Worm (Caenorhabditis elegans) whole organism, young adult: Measurements from ENCODE around the gene K08F8.15.

ENCODE experiments used
- D2030.7 ChIP-seq: fragments of 200-800 bp; sonication (Bioruptor generic); IDR thresholded peaks from 2 replicates; pipeline ENCODE4 v1.3.6; 2022; ENCODE audit warnings: missing genetic modification reagents, missing genetic modification characterization, missing compliant biosample characterization
- F22D6.2 ChIP-seq: sonication (generic microtip); optimal IDR thresholded peaks from 2 replicates; lab custom pipeline; 2016; ENCODE audit warnings: mild to moderate bottlenecking, missing genetic modification characterization, missing compliant biosample characterization
- F23B12.7 ChIP-seq: sonication (generic microtip); optimal IDR thresholded peaks from 2 replicates; lab custom pipeline; 2017; ENCODE audit warnings: missing genetic modification characterization, mild to moderate bottlenecking, missing compliant biosample characterization, antibody characterized with exemption, moderate library complexity; ENCODE audit not compliant: insufficient read depth
- F33H1.4 ChIP-seq: fragments of 200-800 bp; sonication (Bioruptor generic); IDR thresholded peaks from 2 replicates; pipeline ENCODE4 v1.3.6; 2022; ENCODE audit warnings: missing genetic modification reagents, missing genetic modification characterization, missing compliant biosample characterization
- F37B4.10 ChIP-seq: fragments of 200-800 bp; sonication (Bioruptor generic); IDR thresholded peaks from 2 replicates; pipeline ENCODE4 v1.3.6; 2022; ENCODE audit warnings: missing genetic modification characterization, missing compliant biosample characterization
- F52B5.7 ChIP-seq: sonication (generic microtip); optimal IDR thresholded peaks from 2 replicates; lab custom pipeline; 2016; ENCODE audit warnings: mild to moderate bottlenecking, missing genetic modification characterization, missing compliant biosample characterization
- K11D2.4 ChIP-seq: fragments of 200-800 bp; sonication (Bioruptor generic); IDR thresholded peaks from 2 replicates; pipeline ENCODE4 v1.3.6; 2022; ENCODE audit warnings: missing genetic modification reagents, missing genetic modification characterization, missing compliant biosample characterization
- Y53G8AR.9 ChIP-seq: fragments of 200-800 bp; sonication (Bioruptor generic); conservative IDR thresholded peaks from 2 replicates; pipeline ENCODE4 v1.3.6; 2022; ENCODE audit warnings: missing genetic modification reagents, missing genetic modification characterization, missing compliant biosample characterization
- Y79H2A.3 ChIP-seq: fragments of 200-800 bp; sonication (Bioruptor generic); conservative IDR thresholded peaks from 2 replicates; pipeline ENCODE4 v1.3.6; 2022; ENCODE audit warnings: missing genetic modification reagents, missing genetic modification characterization, missing compliant biosample characterization
- Y95B8A.8 ChIP-seq: fragments of 200-800 bp; sonication (Bioruptor generic); IDR thresholded peaks from 2 replicates; pipeline ENCODE4 v1.3.6; 2022; ENCODE audit warnings: missing genetic modification reagents, missing genetic modification characterization, missing compliant biosample characterization
- athp-1 ChIP-seq: sonication (generic microtip); optimal IDR thresholded peaks from 2 replicates; lab custom pipeline; 2017; ENCODE audit warnings: mild to moderate bottlenecking, missing genetic modification characterization, missing compliant biosample characterization
- attf-6 ChIP-seq: fragments of 200-800 bp; sonication (Bioruptor generic); IDR thresholded peaks from 2 replicates; pipeline ENCODE4 v1.3.6; 2022; ENCODE audit warnings: missing genetic modification reagents, missing genetic modification characterization, missing compliant biosample characterization
- bed-1 ChIP-seq: fragments of 200-800 bp; sonication (Bioruptor generic); IDR thresholded peaks from 2 replicates; pipeline ENCODE4 v1.3.6; 2022; ENCODE audit warnings: missing genetic modification reagents, missing genetic modification characterization, missing compliant biosample characterization
- ccch-3 ChIP-seq: fragments of 200-800 bp; sonication (Bioruptor generic); optimal IDR thresholded peaks from 2 replicates; lab custom pipeline; 2018; ENCODE audit warnings: mild to moderate bottlenecking, missing genetic modification characterization, missing compliant biosample characterization
- cebp-1 ChIP-seq, 2 experiments: fragments of 200-800 bp in 1 of 2; sonication (Bioruptor generic) in 1 of 2; sonication (generic microtip) in 1 of 2; IDR thresholded peaks in 1 of 2; optimal IDR thresholded peaks in 1 of 2; 2 replicates each; pipeline versions ENCODE4 v1.3.6 to Lab custom; 2017 to 2022; ENCODE audit warnings: missing compliant biosample characterization in 2 of 2, missing genetic modification characterization in 2 of 2, mild to moderate bottlenecking in 1 of 2, missing genetic modification reagents in 1 of 2, moderate library complexity in 1 of 2
- ceh-27 ChIP-seq: fragments of 200-800 bp; sonication (Bioruptor generic); optimal IDR thresholded peaks from 2 replicates; lab custom pipeline; 2018; ENCODE audit warnings: mild to moderate bottlenecking, missing genetic modification characterization, moderate library complexity, missing compliant biosample characterization
- ceh-40 ChIP-seq: fragments of 200-800 bp; sonication (Bioruptor generic); IDR thresholded peaks from 2 replicates; pipeline ENCODE4 v1.3.6; 2022; ENCODE audit warnings: missing genetic modification characterization, missing compliant biosample characterization
- ceh-58 ChIP-seq: fragments of 200-800 bp; sonication (Bioruptor generic); IDR thresholded peaks from 2 replicates; pipeline ENCODE4 v1.3.6; 2022; ENCODE audit warnings: missing genetic modification characterization, missing compliant biosample characterization
- ceh-79 ChIP-seq: sonication (generic microtip); optimal IDR thresholded peaks from 2 replicates; lab custom pipeline; 2017; ENCODE audit warnings: mild to moderate bottlenecking, missing genetic modification characterization, missing compliant biosample characterization
- dpff-1 ChIP-seq: sonication (generic microtip); optimal IDR thresholded peaks from 2 replicates; lab custom pipeline; 2017; ENCODE audit warnings: mild to moderate bottlenecking, missing genetic modification characterization, missing compliant biosample characterization
- egl-44 ChIP-seq: fragments of 200-800 bp; sonication (Bioruptor generic); IDR thresholded peaks from 2 replicates; pipeline ENCODE4 v1.3.6; 2022; ENCODE audit warnings: missing genetic modification reagents, missing genetic modification characterization, missing compliant biosample characterization
- gei-17 ChIP-seq: fragments of 200-800 bp; sonication (Bioruptor generic); optimal IDR thresholded peaks from 2 replicates; lab custom pipeline; 2018; ENCODE audit warnings: mild to moderate bottlenecking, missing genetic modification characterization, missing compliant biosample characterization
- hlh-12 ChIP-seq: sonication (generic microtip); optimal IDR thresholded peaks from 2 replicates; lab custom pipeline; 2016; ENCODE audit warnings: missing genetic modification characterization, missing compliant biosample characterization
- hlh-26 ChIP-seq: fragments of 200-800 bp; sonication (Bioruptor generic); conservative IDR thresholded peaks from 2 replicates; pipeline ENCODE4 v1.3.6; 2022; ENCODE audit warnings: missing genetic modification reagents, missing genetic modification characterization, missing compliant biosample characterization
- hrde-1 ChIP-seq: sonication (generic microtip); optimal IDR thresholded peaks from 2 replicates; lab custom pipeline; 2016; ENCODE audit warnings: missing genetic modification characterization, mild to moderate bottlenecking, missing compliant biosample characterization, moderate library complexity, missing genotype, missing genetic modification reagents, borderline replicate concordance
- lag-1 ChIP-seq: fragments of 200-800 bp; sonication (Bioruptor generic); IDR thresholded peaks from 2 replicates; pipeline ENCODE4 v1.3.6; 2022; ENCODE audit warnings: missing genetic modification reagents, missing genetic modification characterization, missing compliant biosample characterization
- lin-26 ChIP-seq: fragments of 200-800 bp; sonication (Bioruptor generic); IDR thresholded peaks from 2 replicates; pipeline ENCODE4 v1.3.6; 2022; ENCODE audit warnings: missing genetic modification reagents, missing genetic modification characterization, missing compliant biosample characterization
- lin-40 ChIP-seq: sonication (generic microtip); optimal IDR thresholded peaks from 2 replicates; lab custom pipeline; 2016; ENCODE audit warnings: missing genetic modification characterization, mild to moderate bottlenecking, missing compliant biosample characterization, missing genotype, missing genetic modification reagents
- lin-54 ChIP-seq: fragments of 200-800 bp; sonication (Bioruptor generic); optimal IDR thresholded peaks from 2 replicates; lab custom pipeline; 2018; ENCODE audit warnings: mild to moderate bottlenecking, missing genetic modification characterization, missing compliant biosample characterization
- madf-10 ChIP-seq: sonication (generic microtip); optimal IDR thresholded peaks from 2 replicates; lab custom pipeline; 2016; ENCODE audit warnings: mild to moderate bottlenecking, missing genetic modification characterization, missing compliant biosample characterization
- madf-6 ChIP-seq: fragments of 200-800 bp; sonication (Bioruptor generic); IDR thresholded peaks from 2 replicates; pipeline ENCODE4 v1.3.6; 2022; ENCODE audit warnings: missing genetic modification reagents, missing genetic modification characterization, missing compliant biosample characterization
- mxl-1 ChIP-seq: sonication (generic microtip); optimal IDR thresholded peaks from 2 replicates; lab custom pipeline; 2016; ENCODE audit warnings: missing genetic modification characterization, missing compliant biosample characterization
- nfya-1 ChIP-seq: sonication (generic microtip); optimal IDR thresholded peaks from 2 replicates; lab custom pipeline; 2017; ENCODE audit warnings: antibody characterized with exemption, missing compliant biosample characterization, missing genetic modification characterization, borderline replicate concordance; ENCODE audit not compliant: insufficient read depth
- nhr-120 ChIP-seq: fragments of 200-800 bp; sonication (Bioruptor generic); IDR thresholded peaks from 2 replicates; pipeline ENCODE4 v1.3.6; 2022; ENCODE audit warnings: missing genetic modification characterization, missing compliant biosample characterization
- nhr-179 ChIP-seq: sonication (generic microtip); optimal IDR thresholded peaks from 2 replicates; lab custom pipeline; 2016; ENCODE audit warnings: mild to moderate bottlenecking, missing genetic modification characterization, missing compliant biosample characterization
- nhr-27 ChIP-seq: fragments of 200-800 bp; sonication (Bioruptor generic); optimal IDR thresholded peaks from 2 replicates; lab custom pipeline; 2018; ENCODE audit warnings: mild to moderate bottlenecking, missing genetic modification characterization, moderate library complexity, missing compliant biosample characterization
- nhr-80 ChIP-seq: sonication (generic microtip); optimal IDR thresholded peaks from 2 replicates; lab custom pipeline; 2016; ENCODE audit warnings: missing genetic modification characterization, missing compliant biosample characterization
- pbrm-1 ChIP-seq: fragments of 200-800 bp; sonication (Bioruptor generic); IDR thresholded peaks from 2 replicates; pipeline ENCODE4 v1.3.6; 2022; ENCODE audit warnings: missing genetic modification reagents, missing genetic modification characterization, missing compliant biosample characterization
- rcor-1 ChIP-seq: fragments of 200-800 bp; sonication (Bioruptor generic); IDR thresholded peaks from 2 replicates; pipeline ENCODE4 v1.3.6; 2022; ENCODE audit warnings: missing genetic modification reagents, missing genetic modification characterization, missing compliant biosample characterization
- sdz-38 ChIP-seq: sonication (generic microtip); optimal IDR thresholded peaks from 2 replicates; lab custom pipeline; 2016; ENCODE audit warnings: missing genotype, missing genetic modification characterization, missing compliant biosample characterization
- sea-2 ChIP-seq: fragments of 200-800 bp; sonication (Bioruptor generic); IDR thresholded peaks from 2 replicates; pipeline ENCODE4 v1.3.6; 2022; ENCODE audit warnings: missing genetic modification characterization, missing compliant biosample characterization
- somi-1 ChIP-seq: fragments of 200-800 bp; sonication (Bioruptor generic); optimal IDR thresholded peaks from 2 replicates; lab custom pipeline; 2018; ENCODE audit warnings: mild to moderate bottlenecking, missing genetic modification characterization, missing compliant biosample characterization
- tlf-1 ChIP-seq: fragments of 200-800 bp; sonication (Bioruptor generic); optimal IDR thresholded peaks from 2 replicates; lab custom pipeline; 2018; ENCODE audit warnings: mild to moderate bottlenecking, missing genetic modification characterization, missing compliant biosample characterization
- unc-62 ChIP-seq: fragments of 150-350 bp; optimal IDR thresholded peaks from 2 replicates; lab custom pipeline; 2014; ENCODE audit warnings: missing biosample characterization, missing genetic modification reagents, missing genetic modification characterization
- zfh-2 ChIP-seq: fragments of 200-800 bp; sonication (Bioruptor generic); conservative IDR thresholded peaks from 2 replicates; pipeline ENCODE4 v1.3.6; 2022; ENCODE audit warnings: missing genetic modification reagents, missing genetic modification characterization, missing compliant biosample characterization
- ztf-18 ChIP-seq: sonication (generic microtip); optimal IDR thresholded peaks from 2 replicates; lab custom pipeline; 2016; ENCODE audit warnings: missing genotype, mild to moderate bottlenecking, missing genetic modification characterization, missing compliant biosample characterization
- ztf-28 ChIP-seq: fragments of 200-800 bp; sonication (Bioruptor generic); IDR thresholded peaks from 2 replicates; pipeline ENCODE4 v1.3.6; 2022; ENCODE audit warnings: missing genetic modification reagents, missing genetic modification characterization, missing compliant biosample characterization
- ztf-3 ChIP-seq: fragments of 200-800 bp; sonication (Bioruptor generic); optimal IDR thresholded peaks from 2 replicates; lab custom pipeline; 2018; ENCODE audit warnings: mild to moderate bottlenecking, missing genetic modification characterization, missing compliant biosample characterization

Gene K08F8.15

DNA sequence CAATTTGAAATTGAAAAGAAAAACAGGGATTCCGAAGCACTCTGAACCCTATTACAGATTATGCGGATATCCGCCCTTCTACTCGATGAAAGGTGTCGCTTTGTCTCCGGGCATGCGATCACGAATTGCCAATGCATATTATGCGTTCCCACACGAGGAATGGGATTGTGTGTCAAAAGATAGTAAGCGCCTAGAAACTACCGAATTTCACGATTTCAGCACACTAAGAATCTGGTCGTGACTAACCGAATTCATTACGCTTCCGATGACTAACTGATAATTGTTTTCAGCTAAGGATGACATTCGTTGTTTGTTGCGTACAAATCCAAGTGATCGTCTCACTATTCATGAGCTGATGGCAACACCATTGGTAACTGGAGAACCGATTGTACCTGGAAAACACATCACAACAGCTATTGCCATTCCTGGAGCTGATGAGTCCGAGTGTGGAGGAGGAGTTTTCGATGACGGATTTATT, 20.3 kb upstream of the K08F8.15 start (continued):
- TF ChIP-seq nhr-80: no peak
- TF ChIP-seq madf-6 (GFP tag; lab: Robert Waterston, UW): no peak
- no peak for TF ChIP-seq nhr-27 (tag; lab: Kevin White, UChicago)
- TF ChIP-seq cebp-1 (GFP tag; IDR thresholded peaks at IDR 0.05; lab: Robert Waterston, UW): peak; percentile 52
- TF ChIP-seq cebp-1 (tag; optimal IDR thresholded peaks at IDR 0.05; lab: Kevin White, UChicago): peak; percentile 66
- no peak for TF ChIP-seq hlh-12 (tag; lab: Kevin White, UChicago)
- peak; percentile 59; the same call in 1 of the 2 replicates for TF ChIP-seq Y95B8A.8 (GFP tag; lab: Robert Waterston, UW)
- no peak for TF ChIP-seq zfh-2 (GFP tag; lab: Robert Waterston, UW)
- TF ChIP-seq tlf-1 (GFP tag; lab: Kevin White, UChicago): peak; percentile 52
- TF ChIP-seq ztf-3 (GFP tag; lab: Kevin White, UChicago): no peak
- TF ChIP-seq dpff-1 (tag; lab: Kevin White, UChicago): no peak
- peak; percentile 37 for TF ChIP-seq gei-17 (GFP tag; lab: Kevin White, UChicago)
- no peak for TF ChIP-seq sdz-38 (tag; lab: Kevin White, UChicago)
- TF ChIP-seq ztf-18 (tag; lab: Kevin White, UChicago): no peak
- no peak for TF ChIP-seq sea-2 (GFP tag; lab: Robert Waterston, UW)
- no peak for TF ChIP-seq madf-10
- no peak for TF ChIP-seq ccch-3 (GFP tag; lab: Kevin White, UChicago)
- no peak; the same call in 1 of the 2 replicates for TF ChIP-seq pbrm-1
- no peak for TF ChIP-seq rcor-1 (GFP tag; lab: Robert Waterston, UW)
- TF ChIP-seq lin-54 (GFP tag; lab: Kevin White, UChicago): peak; percentile 8
- TF ChIP-seq hrde-1 (tag; lab: Kevin White, UChicago): no peak
- no peak for TF ChIP-seq ceh-40 (GFP tag; lab: Robert Waterston, UW)
- TF ChIP-seq ceh-79 (tag; lab: Kevin White, UChicago): no peak
- no peak for TF ChIP-seq nhr-179
- TF ChIP-seq egl-44 (GFP tag; lab: Robert Waterston, UW): 0 out of 2 replicates have a peak, but pooled peaks have one; percentile 16
- peak; percentile 23 for TF ChIP-seq athp-1 (tag; lab: Kevin White, UChicago)
- 0 out of 2 replicates have a peak, but pooled peaks have one; percentile 6 for TF ChIP-seq Y79H2A.3
- TF ChIP-seq ztf-28 (GFP tag; lab: Robert Waterston, UW): no peak
- TF ChIP-seq bed-1 (GFP tag; lab: Robert Waterston, UW): no peak
- TF ChIP-seq unc-62 (GFP tag; lab: Kevin White, UChicago): no peak
- TF ChIP-seq lag-1 (GFP tag; lab: Robert Waterston, UW): no peak
- TF ChIP-seq mxl-1 (tag; lab: Kevin White, UChicago): no peak
- peak; percentile 24 for TF ChIP-seq F52B5.7
- no peak for TF ChIP-seq somi-1 (GFP tag; lab: Kevin White, UChicago)
- TF ChIP-seq lin-40: no peak
- no peak for TF ChIP-seq F22D6.2 (tag; lab: Kevin White, UChicago)
- 0 out of 2 replicates have a peak, but pooled peaks have one; percentile 48 for TF ChIP-seq F37B4.10 (GFP tag; lab: Robert Waterston, UW)
- TF ChIP-seq F33H1.4 (GFP tag; lab: Robert Waterston, UW): no peak
- peak; percentile 44 for TF ChIP-seq K11D2.4 (GFP tag; lab: Robert Waterston, UW)
- 0 out of 2 replicates have a peak, but pooled peaks have one; percentile 47 for TF ChIP-seq lin-26
- TF ChIP-seq nhr-120 (GFP tag; lab: Robert Waterston, UW): no peak
- TF ChIP-seq D2030.7 (GFP tag; lab: Robert Waterston, UW): no peak
- no peak; the same call in 1 of the 2 replicates for TF ChIP-seq ceh-58 (GFP tag; lab: Robert Waterston, UW)
- TF ChIP-seq hlh-26 (GFP tag; lab: Robert Waterston, UW): no peak
- TF ChIP-seq attf-6 (GFP tag; lab: Robert Waterston, UW): no peak
- TF ChIP-seq ceh-27 (GFP tag; lab: Kevin White, UChicago): no peak
- TF ChIP-seq F23B12.7 (tag; lab: Kevin White, UChicago): no peak
- no peak for TF ChIP-seq nfya-1 (tag; lab: Kevin White, UChicago)
- TF ChIP-seq Y53G8AR.9 (GFP tag; lab: Robert Waterston, UW): peak; percentile 79; the same call in 1 of the 2 replicates
